Fruit fly (Drosophila melanogaster) whole organism, embryonic: ENCODE results near the gene CG5160.

Experiments used
- ATbp ChIP-seq: fragments of 200-800 bp; sonication (Bioruptor generic); optimal IDR thresholded peaks from 2 replicates; lab custom pipeline; 2017; ENCODE audit warnings: missing biosample characterization, mild to moderate bottlenecking, missing genetic modification characterization, missing genetic modification reagents
- CG10431 ChIP-seq: fragments of 200-800 bp; sonication (Bioruptor generic); optimal IDR thresholded peaks from 3 replicates; lab custom pipeline; 2018; ENCODE audit warnings: missing biosample characterization, mild to moderate bottlenecking, missing genetic modification characterization
- CG11504 ChIP-seq: fragments of 200-800 bp; sonication (Bioruptor generic); optimal IDR thresholded peaks from 3 replicates; lab custom pipeline; 2019; ENCODE audit warnings: missing biosample characterization, mild to moderate bottlenecking, missing genetic modification characterization, moderate library complexity
- CG12659 ChIP-seq: fragments of 200-800 bp; sonication (Bioruptor generic); optimal IDR thresholded peaks from 3 replicates; lab custom pipeline; 2017; ENCODE audit warnings: mild to moderate bottlenecking, missing biosample characterization, missing genetic modification reagents, missing genetic modification characterization
- CG13287 ChIP-seq: fragments of 200-800 bp; sonication (Bioruptor generic); IDR thresholded peaks from 2 replicates; pipeline ENCODE4 v1.3.6; 2022; ENCODE audit warnings: missing biosample characterization, missing genetic modification characterization; ENCODE audit not compliant: partially characterized antibody
- CG13296 ChIP-seq: fragments of 200-800 bp; sonication (Bioruptor generic); optimal IDR thresholded peaks from 3 replicates; lab custom pipeline; 2018; ENCODE audit warnings: missing biosample characterization, mild to moderate bottlenecking, missing genetic modification characterization
- CG13424 ChIP-seq: fragments of 200-800 bp; sonication (Bioruptor generic); optimal IDR thresholded peaks from 2 replicates; lab custom pipeline; 2019; ENCODE audit warnings: missing biosample characterization, mild to moderate bottlenecking, missing genetic modification characterization, moderate library complexity
- CG15073 ChIP-seq: fragments of 200-800 bp; sonication (Bioruptor generic); optimal IDR thresholded peaks from 2 replicates; lab custom pipeline; 2016; ENCODE audit warnings: missing biosample characterization, missing genetic modification characterization
- CG15479 ChIP-seq: fragments of 200-800 bp; sonication (Bioruptor generic); optimal IDR thresholded peaks from 3 replicates; lab custom pipeline; 2019; ENCODE audit warnings: missing biosample characterization, mild to moderate bottlenecking, missing genetic modification characterization, moderate library complexity
- CG16863 ChIP-seq: fragments of 200-800 bp; sonication (Bioruptor generic); optimal IDR thresholded peaks from 3 replicates; lab custom pipeline; 2016; ENCODE audit warnings: missing biosample characterization, missing genetic modification characterization
- CG17186 ChIP-seq: fragments of 200-800 bp; sonication (Bioruptor generic); optimal IDR thresholded peaks from 3 replicates; lab custom pipeline; 2017; ENCODE audit warnings: missing biosample characterization, missing genetic modification reagents, missing genetic modification characterization
- CG2120 ChIP-seq: fragments of 200-800 bp; sonication (Bioruptor generic); optimal IDR thresholded peaks from 3 replicates; lab custom pipeline; 2016; ENCODE audit warnings: missing biosample characterization, missing genetic modification characterization
- CG3163 ChIP-seq: fragments of 200-800 bp; sonication (Bioruptor generic); optimal IDR thresholded peaks from 3 replicates; lab custom pipeline; 2016; ENCODE audit warnings: missing biosample characterization, missing genetic modification characterization
- CG3995 ChIP-seq: fragments of 200-800 bp; sonication (Bioruptor generic); optimal IDR thresholded peaks from 3 replicates; lab custom pipeline; 2016; ENCODE audit warnings: missing biosample characterization, missing genetic modification characterization
- CG6791 ChIP-seq: fragments of 200-800 bp; sonication (Bioruptor generic); IDR thresholded peaks from 3 replicates; pipeline ENCODE4 v1.3.6; 2022; ENCODE audit warnings: missing biosample characterization, missing genetic modification characterization; ENCODE audit not compliant: partially characterized antibody
- CG7786 ChIP-seq: fragments of 200-800 bp; sonication (Bioruptor generic); optimal IDR thresholded peaks from 2 replicates; lab custom pipeline; 2016; ENCODE audit warnings: missing biosample characterization, missing genetic modification characterization
- Dip2 ChIP-seq: fragments of 200-800 bp; sonication (Bioruptor generic); IDR thresholded peaks from 2 replicates; pipeline ENCODE4 v1.3.6; 2022; ENCODE audit warnings: missing biosample characterization, missing genetic modification characterization
- GATAe ChIP-seq: fragments of 200-800 bp; sonication (Bioruptor generic); conservative IDR thresholded peaks from 2 replicates; pipeline ENCODE4 v1.3.6; 2022; ENCODE audit warnings: missing biosample characterization, missing genetic modification characterization
- Gsc ChIP-seq: fragments of 200-800 bp; sonication (Bioruptor generic); IDR thresholded peaks from 2 replicates; pipeline ENCODE4 v1.3.6; 2022; ENCODE audit warnings: missing biosample characterization, missing genetic modification characterization
- H15 ChIP-seq: fragments of 200-800 bp; sonication (Bioruptor generic); IDR thresholded peaks from 3 replicates; pipeline ENCODE4 v1.3.6; 2022; ENCODE audit warnings: missing biosample characterization, missing genetic modification characterization
- HHEX ChIP-seq: fragments of 200-800 bp; sonication (Bioruptor generic); optimal IDR thresholded peaks from 3 replicates; lab custom pipeline; 2017; ENCODE audit warnings: missing biosample characterization, mild to moderate bottlenecking, missing genetic modification characterization, missing genetic modification reagents
- Lhr ChIP-seq: fragments of 200-800 bp; sonication (Bioruptor generic); optimal IDR thresholded peaks from 3 replicates; lab custom pipeline; 2017; ENCODE audit warnings: mild to moderate bottlenecking, missing biosample characterization, missing genetic modification reagents, missing genetic modification characterization
- MBD-R2 ChIP-seq: fragments of 200-800 bp; sonication (Bioruptor generic); IDR thresholded peaks from 2 replicates; pipeline ENCODE4 v1.3.6; 2022; ENCODE audit warnings: missing biosample characterization, missing genetic modification characterization
- Nf-YB ChIP-seq: fragments of 200-800 bp; sonication (Bioruptor generic); optimal IDR thresholded peaks from 3 replicates; lab custom pipeline; 2019; ENCODE audit warnings: missing biosample characterization, mild to moderate bottlenecking, missing genetic modification characterization, moderate library complexity
- Pdp1 ChIP-seq, 2 experiments: fragments of 200-800 bp; sonication (Bioruptor generic); optimal IDR thresholded peaks; 3 replicates each; lab custom pipeline; 2016; ENCODE audit warnings: missing biosample characterization in 2 of 2, missing genetic modification characterization in 2 of 2, mild to moderate bottlenecking in 1 of 2, moderate library complexity in 1 of 2
- Scr ChIP-seq: fragments of 200-800 bp; sonication (Bioruptor generic); IDR thresholded peaks from 2 replicates; pipeline ENCODE4 v1.3.6; 2022; ENCODE audit warnings: missing biosample characterization, missing genetic modification characterization; ENCODE audit not compliant: partially characterized antibody
- Taf1 ChIP-seq: fragments of 200-800 bp; sonication (Bioruptor generic); IDR thresholded peaks from 2 replicates; pipeline ENCODE4 v1.3.6; 2022; ENCODE audit warnings: missing biosample characterization, missing genetic modification characterization
- ap ChIP-seq: fragments of 200-800 bp; sonication (Bioruptor generic); IDR thresholded peaks from 2 replicates; pipeline ENCODE4 v1.3.6; 2022; ENCODE audit warnings: missing biosample characterization, missing genetic modification characterization
- bigmax ChIP-seq: fragments of 200-800 bp; sonication (Bioruptor generic); optimal IDR thresholded peaks from 2 replicates; lab custom pipeline; 2018; ENCODE audit warnings: missing biosample characterization, mild to moderate bottlenecking, missing genetic modification characterization
- bsh ChIP-seq, 2 experiments: fragments of 200-800 bp; sonication (Bioruptor generic); optimal IDR thresholded peaks; 2 replicates each; lab custom pipeline; 2017 to 2018; ENCODE audit warnings: mild to moderate bottlenecking in 2 of 2, missing biosample characterization in 2 of 2, missing genetic modification characterization in 2 of 2, moderate library complexity in 1 of 2
- cad ChIP-seq: fragments of >200 bp; optimal IDR thresholded peaks from 2 replicates; lab custom pipeline; 2017; ENCODE audit warnings: missing biosample characterization, missing genetic modification characterization
- caup ChIP-seq: fragments of 200-800 bp; sonication (Bioruptor generic); optimal IDR thresholded peaks from 3 replicates; lab custom pipeline; 2017; ENCODE audit warnings: missing biosample characterization, mild to moderate bottlenecking, missing genetic modification characterization, moderate library complexity; ENCODE audit not compliant: severe bottlenecking
- chinmo ChIP-seq: fragments of 200-800 bp; sonication (Bioruptor generic); IDR thresholded peaks from 4 replicates; pipeline ENCODE4 v1.3.6; 2022; ENCODE audit warnings: missing biosample characterization, missing genetic modification characterization; ENCODE audit not compliant: partially characterized antibody
- ftz-f1 ChIP-seq: fragments of 200-800 bp; sonication (Bioruptor generic); optimal IDR thresholded peaks from 2 replicates; lab custom pipeline; 2016; ENCODE audit warnings: missing biosample characterization, missing genetic modification characterization
- gro ChIP-seq: fragments of 200-800 bp; sonication (Bioruptor generic); optimal IDR thresholded peaks from 2 replicates; lab custom pipeline; 2016; ENCODE audit warnings: missing biosample characterization, missing genetic modification characterization
- hkb ChIP-seq, 2 experiments: fragments of 200-800 bp in 1 of 2; fragments of >200 bp in 1 of 2; sonication (Bioruptor generic) in 1 of 2; IDR thresholded peaks in 1 of 2; optimal IDR thresholded peaks in 1 of 2; 2 replicates each; pipeline versions ENCODE4 v1.3.6 to Lab custom; 2017 to 2022; ENCODE audit warnings: missing biosample characterization in 1 of 2, missing genetic modification characterization in 1 of 2
- jumu ChIP-seq: fragments of 200-800 bp; sonication (Bioruptor generic); optimal IDR thresholded peaks from 3 replicates; lab custom pipeline; 2016; ENCODE audit warnings: missing biosample characterization, missing genetic modification characterization
- mirr ChIP-seq: fragments of 200-800 bp; sonication (Bioruptor generic); optimal IDR thresholded peaks from 3 replicates; lab custom pipeline; 2018; ENCODE audit warnings: missing biosample characterization, mild to moderate bottlenecking, missing genetic modification characterization
- org-1 ChIP-seq: fragments of 200-800 bp; sonication (Bioruptor generic); optimal IDR thresholded peaks from 2 replicates; lab custom pipeline; 2017; ENCODE audit warnings: missing biosample characterization, missing genetic modification characterization
- pb ChIP-seq: fragments of 200-800 bp; sonication (Bioruptor generic); optimal IDR thresholded peaks from 3 replicates; lab custom pipeline; 2016; ENCODE audit warnings: missing biosample characterization, missing genetic modification characterization
- pita ChIP-seq: fragments of 200-800 bp; sonication (Bioruptor generic); optimal IDR thresholded peaks from 2 replicates; lab custom pipeline; 2017; ENCODE audit warnings: missing biosample characterization, mild to moderate bottlenecking, missing genetic modification characterization
- sd ChIP-seq: fragments of 200-800 bp; sonication (Bioruptor generic); optimal IDR thresholded peaks from 3 replicates; lab custom pipeline; 2018; ENCODE audit warnings: missing biosample characterization, mild to moderate bottlenecking, missing genetic modification characterization, moderate library complexity
- sug ChIP-seq: fragments of 200-800 bp; optimal IDR thresholded peaks from 2 replicates; lab custom pipeline; 2019; ENCODE audit warnings: missing biosample characterization, mild to moderate bottlenecking, missing genetic modification characterization, moderate library complexity
- tgo ChIP-seq: fragments of 200-800 bp; sonication (Bioruptor generic); IDR thresholded peaks from 3 replicates; pipeline ENCODE4 v1.3.6; 2022; ENCODE audit warnings: missing biosample characterization, missing genetic modification characterization
- z ChIP-seq: fragments of 200-800 bp; sonication (Bioruptor generic); IDR thresholded peaks from 3 replicates; pipeline ENCODE4 v1.3.6; 2022; ENCODE audit warnings: missing biosample characterization, missing genetic modification characterization

The CG5160 gene

DNA sequence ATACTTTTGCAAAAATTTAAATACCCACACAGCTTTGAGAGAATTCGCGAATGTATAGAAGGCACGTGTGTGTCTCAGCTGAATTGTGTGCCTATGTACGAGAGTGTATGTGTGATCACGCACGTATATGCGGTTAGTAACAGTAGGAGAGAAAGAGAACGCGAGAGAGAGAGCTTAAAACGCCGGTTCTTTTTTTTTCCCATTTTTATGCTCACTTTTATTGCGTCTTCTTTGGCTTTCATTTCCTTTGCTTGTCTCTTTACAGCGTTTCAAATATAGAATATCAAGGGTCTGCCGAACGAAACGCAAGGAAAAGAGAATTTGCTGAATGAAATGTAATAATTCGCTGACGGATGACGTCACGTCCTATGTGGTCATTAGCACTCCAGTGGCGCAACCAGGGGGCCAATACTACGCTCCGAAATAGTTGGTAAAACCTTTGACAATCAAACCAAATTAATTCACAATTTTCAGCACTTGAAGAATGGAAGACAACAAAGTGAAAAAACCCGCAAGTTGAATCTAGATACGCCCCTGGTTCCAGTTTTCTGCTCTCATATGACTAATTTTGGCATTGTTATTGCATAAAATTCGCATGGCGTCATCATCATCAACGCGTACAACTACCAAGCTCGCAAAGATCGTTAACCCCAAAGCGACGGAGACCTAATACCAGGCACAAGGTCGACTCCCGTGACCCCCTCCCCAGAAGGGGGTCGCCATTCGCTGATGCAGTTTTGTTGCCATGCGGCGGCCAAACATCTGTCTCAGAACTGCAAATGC lies 26.5 kb upstream of the CG5160 start (continued):
- no peak for TF ChIP-seq ATbp (GFP tag; lab: Kevin White, UChicago)
- peak; percentile 27 for TF ChIP-seq CG3163 (GFP tag; lab: Kevin White, UChicago)
- TF ChIP-seq pita (GFP tag; lab: Kevin White, UChicago) = no peak
- TF ChIP-seq, all 482 proteins: peak for 228

dm6 chr2L:7424282-7424905 lies 25.8 kb upstream of the CG5160 start:
- TF ChIP-seq mirr (no peak), CG3995 (GFP tag; lab: Kevin White, UChicago) (no peak), gro (GFP tag; lab: Kevin White, UChicago) (no peak), ap (no peak), sug (no peak), z (GFP tag; lab: Robert Waterston, UW) (no peak), CG2120 (GFP tag; lab: Kevin White, UChicago) (peak; percentile 30), Nf-YB (no peak), hkb (optimal IDR thresholded peaks at IDR 0.05; lab: Kevin White, UChicago) (no peak), hkb (GFP tag; IDR thresholded peaks at IDR 0.05; lab: Robert Waterston, UW) (no peak), CG15479 (GFP tag; lab: Kevin White, UChicago) (no peak), sd (tag; lab: Kevin White, UChicago) (peak; percentile 47), CG13287 (GFP tag; lab: Robert Waterston, UW) (no peak), CG13424 (tag; lab: Kevin White, UChicago) (no peak), CG10431 (GFP tag; lab: Kevin White, UChicago) (no peak), CG6791 (no peak), MBD-R2 (0 out of 2 replicates have a peak, but pooled peaks have one; percentile 13), cad (GFP tag; lab: Kevin White, UChicago) (no peak), CG13296 (no peak), chinmo (GFP tag; lab: Robert Waterston, UW) (0 out of 4 replicates have a peak, but pooled peaks have one; percentile 29), GATAe (GFP tag; lab: Robert Waterston, UW) (no peak), Gsc (GFP tag; lab: Robert Waterston, UW) (no peak), CG16863 (no peak), caup (GFP tag; lab: Kevin White, UChicago) (no peak), ftz-f1 (GFP tag; lab: Kevin White, UChicago) (no peak), pb (GFP tag; lab: Kevin White, UChicago) (no peak), CG15073 (no peak), jumu (GFP tag; lab: Kevin White, UChicago) (no peak), Taf1 (GFP tag; lab: Robert Waterston, UW) (no peak), H15 (GFP tag; lab: Robert Waterston, UW) (no peak), bsh (GFP tag; optimal IDR thresholded peaks at IDR 0.05; lab: Kevin White, UChicago) (peak in 1 of 2 experiments; percentile 33), CG7786 (GFP tag; lab: Kevin White, UChicago) (no peak), org-1 (GFP tag; lab: Kevin White, UChicago) (no peak), bigmax (GFP tag; lab: Kevin White, UChicago) (peak; percentile 93), Scr (no peak), Dip2 (GFP tag; lab: Robert Waterston, UW) (no peak), CG17186 (GFP tag; lab: Kevin White, UChicago) (no peak), CG12659 (GFP tag; lab: Kevin White, UChicago) (no peak), CG11504 (tag; lab: Kevin White, UChicago) (peak; percentile 5), tgo (GFP tag; lab: Robert Waterston, UW) (no peak), Pdp1 (GFP tag; optimal IDR thresholded peaks at IDR 0.05; lab: Kevin White, UChicago) (no peak), HHEX (peak; percentile 28), Lhr (GFP tag; lab: Kevin White, UChicago) (no peak)
